Worm (Caenorhabditis elegans): ENCODE data around the gene C46F9.6.

DNA sequence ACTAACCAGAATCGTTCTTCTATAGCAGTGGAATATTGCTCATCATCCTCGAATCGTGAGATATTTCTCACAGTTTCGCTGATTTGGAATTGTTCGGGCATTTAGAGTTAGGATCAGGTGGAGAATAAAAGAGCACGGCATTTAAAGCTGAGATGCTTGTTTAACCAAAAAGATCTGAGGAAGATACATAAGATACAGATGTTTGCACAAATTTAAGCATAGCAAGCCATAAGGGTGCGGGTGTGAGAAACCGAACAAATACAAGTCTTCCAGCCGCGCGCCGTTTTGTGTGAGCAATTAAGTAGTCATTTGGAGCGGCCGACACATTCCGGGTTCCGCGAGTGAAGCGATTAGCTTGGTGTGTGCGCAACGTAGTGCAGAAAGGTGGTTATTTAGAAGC lies 11.7 kb upstream of the C46F9.6 start, which contains the start of gene math-7:
- no peak for TF ChIP-seq ztf-11 (tag; optimal IDR thresholded peaks at IDR 0.05)
- TF ChIP-seq unc-62 (GFP tag; optimal IDR thresholded peaks at IDR 0.05), result no peak
- no peak for TF ChIP-seq nhr-12 (tag; optimal IDR thresholded peaks at IDR 0.05)
- no peak for TF ChIP-seq lin-13 (tag; optimal IDR thresholded peaks at IDR 0.05)
- no peak for TF ChIP-seq nhr-237 (tag; optimal IDR thresholded peaks at IDR 0.05)
- no peak for TF ChIP-seq nhr-28 (tag; optimal IDR thresholded peaks at IDR 0.05)
- TF ChIP-seq nhr-76 (tag; optimal IDR thresholded peaks at IDR 0.05), result no peak
- no peak for TF ChIP-seq unc-39 (tag; optimal IDR thresholded peaks at IDR 0.05)
- TF ChIP-seq lin-32 (GFP tag; optimal IDR thresholded peaks at IDR 0.05), result no peak

Measured in whole organism, mixed stage, embryonic.